Worm (Caenorhabditis elegans) whole organism, mixed stage, embryonic: Measurements from ENCODE around the gene W03C9.2.
A peak's percentile ranks its signal among the peaks of the same experiment; 100 is the strongest.

Source experiments
- M03D4.4 ChIP-seq: sonication (generic microtip); optimal IDR thresholded peaks from 2 replicates; lab custom pipeline; 2017; ENCODE audit warnings: mild to moderate bottlenecking, missing genetic modification characterization, missing compliant biosample characterization
- bed-3 ChIP-seq: fragments of 200-800 bp; sonication (Bioruptor generic); optimal IDR thresholded peaks from 3 replicates; lab custom pipeline; 2018; ENCODE audit warnings: mild to moderate bottlenecking, missing genetic modification characterization, moderate library complexity, missing compliant biosample characterization
- blmp-1 ChIP-seq: fragments of 150-350 bp; optimal IDR thresholded peaks from 2 replicates; lab custom pipeline; 2014; ENCODE audit warnings: missing biosample characterization, missing genetic modification characterization
- ceh-39 ChIP-seq: fragments of 150-350 bp; optimal IDR thresholded peaks from 2 replicates; lab custom pipeline; 2014; ENCODE audit warnings: missing biosample characterization, missing genetic modification characterization
- ceh-43 ChIP-seq: fragments of 200-800 bp; sonication (Bioruptor generic); optimal IDR thresholded peaks from 2 replicates; lab custom pipeline; 2018; ENCODE audit warnings: mild to moderate bottlenecking, missing genetic modification characterization, moderate library complexity, missing compliant biosample characterization
- ceh-83 ChIP-seq: fragments of 200-800 bp; sonication (Bioruptor generic); optimal IDR thresholded peaks from 2 replicates; lab custom pipeline; 2018; ENCODE audit warnings: mild to moderate bottlenecking, missing genetic modification characterization, missing compliant biosample characterization
- ces-1 ChIP-seq: fragments of 150-350 bp; optimal IDR thresholded peaks from 2 replicates; lab custom pipeline; 2014; ENCODE audit warnings: missing biosample characterization, missing genetic modification reagents, missing genetic modification characterization
- cnd-1 ChIP-seq: fragments of 200-800 bp; sonication (Bioruptor generic); optimal IDR thresholded peaks from 2 replicates; lab custom pipeline; 2018; ENCODE audit warnings: mild to moderate bottlenecking, missing genetic modification characterization, missing compliant biosample characterization
- drap-1 ChIP-seq: fragments of 200-800 bp; sonication (Bioruptor generic); optimal IDR thresholded peaks from 3 replicates; lab custom pipeline; 2018; ENCODE audit warnings: mild to moderate bottlenecking, missing genetic modification characterization, missing compliant biosample characterization
- elt-1 ChIP-seq: sonication (generic microtip); optimal IDR thresholded peaks from 2 replicates; lab custom pipeline; 2017; ENCODE audit warnings: missing genetic modification characterization, mild to moderate bottlenecking, missing compliant biosample characterization, antibody characterized with exemption, moderate library complexity, borderline replicate concordance; ENCODE audit not compliant: insufficient read depth
- elt-3 ChIP-seq: fragments of 150-350 bp; optimal IDR thresholded peaks from 2 replicates; lab custom pipeline; 2014; ENCODE audit warnings: missing biosample characterization, missing genetic modification characterization
- flh-1 ChIP-seq: fragments of 200-800 bp; sonication (Bioruptor generic); optimal IDR thresholded peaks from 2 replicates; lab custom pipeline; 2018; ENCODE audit warnings: mild to moderate bottlenecking, missing genetic modification characterization, moderate library complexity, missing compliant biosample characterization
- ham-2 ChIP-seq: fragments of 200-800 bp; sonication (Bioruptor generic); optimal IDR thresholded peaks from 2 replicates; lab custom pipeline; 2018; ENCODE audit warnings: mild to moderate bottlenecking, missing genetic modification characterization, missing compliant biosample characterization
- hlh-1 ChIP-seq: fragments of 150-350 bp; optimal IDR thresholded peaks from 2 replicates; lab custom pipeline; 2014; ENCODE audit warnings: missing biosample characterization, missing genetic modification reagents, missing genetic modification characterization
- lin-13 ChIP-seq: fragments of 150-350 bp; optimal IDR thresholded peaks from 2 replicates; lab custom pipeline; 2014; ENCODE audit warnings: missing biosample characterization, missing genetic modification characterization
- lin-32 ChIP-seq: fragments of 200-800 bp; sonication (Bioruptor generic); optimal IDR thresholded peaks from 2 replicates; lab custom pipeline; 2018; ENCODE audit warnings: mild to moderate bottlenecking, missing genetic modification characterization, missing compliant biosample characterization
- lsy-2 ChIP-seq: fragments of 150-350 bp; optimal IDR thresholded peaks from 2 replicates; lab custom pipeline; 2014; ENCODE audit warnings: missing biosample characterization, missing genetic modification characterization
- mab-5 ChIP-seq: fragments of 150-350 bp; optimal IDR thresholded peaks from 2 replicates; lab custom pipeline; 2014; ENCODE audit warnings: missing biosample characterization, missing genetic modification characterization
- mep-1 ChIP-seq: fragments of 150-350 bp; optimal IDR thresholded peaks from 2 replicates; lab custom pipeline; 2017; ENCODE audit warnings: missing biosample characterization, missing genetic modification reagents, missing genetic modification characterization, inconsistent platforms
- mls-2 ChIP-seq: sonication (generic microtip); optimal IDR thresholded peaks from 2 replicates; lab custom pipeline; 2016; ENCODE audit warnings: mild to moderate bottlenecking, missing genetic modification characterization, moderate library complexity, missing compliant biosample characterization
- nhr-12 ChIP-seq: fragments of 150-350 bp; optimal IDR thresholded peaks from 2 replicates; lab custom pipeline; 2014; ENCODE audit warnings: missing biosample characterization, missing genetic modification characterization
- nhr-2 ChIP-seq: fragments of 150-350 bp; optimal IDR thresholded peaks from 2 replicates; lab custom pipeline; 2014; ENCODE audit warnings: missing biosample characterization, missing genetic modification characterization
- nhr-237 ChIP-seq: fragments of 150-350 bp; optimal IDR thresholded peaks from 2 replicates; lab custom pipeline; 2014; ENCODE audit warnings: missing biosample characterization, missing genetic modification characterization
- nhr-28 ChIP-seq: fragments of 150-350 bp; optimal IDR thresholded peaks from 2 replicates; lab custom pipeline; 2014; ENCODE audit warnings: missing biosample characterization, missing genetic modification characterization
- nhr-76 ChIP-seq: sonication (generic microtip); optimal IDR thresholded peaks from 2 replicates; lab custom pipeline; 2017; ENCODE audit warnings: missing biosample characterization, missing genetic modification characterization
- pha-4 ChIP-seq: fragments of 150-350 bp; optimal IDR thresholded peaks from 2 replicates; lab custom pipeline; 2018; ENCODE audit warnings: missing biosample characterization, missing genetic modification reagents, missing genetic modification characterization
- sem-2 ChIP-seq: fragments of 200-800 bp; sonication (Bioruptor generic); optimal IDR thresholded peaks from 2 replicates; lab custom pipeline; 2018; ENCODE audit warnings: mild to moderate bottlenecking, missing genetic modification characterization, missing compliant biosample characterization
- snpc-4 ChIP-seq: fragments of 150-350 bp; optimal IDR thresholded peaks from 2 replicates; lab custom pipeline; 2014; ENCODE audit warnings: missing biosample characterization, missing genetic modification characterization
- sptf-1 ChIP-seq: sonication (generic microtip); optimal IDR thresholded peaks from 2 replicates; lab custom pipeline; 2017; ENCODE audit warnings: mild to moderate bottlenecking, missing genetic modification characterization, moderate library complexity, missing compliant biosample characterization
- tbx-8 ChIP-seq: fragments of 200-800 bp; sonication (Bioruptor generic); optimal IDR thresholded peaks from 2 replicates; lab custom pipeline; 2018; ENCODE audit warnings: mild to moderate bottlenecking, missing genetic modification characterization, moderate library complexity, missing compliant biosample characterization
- unc-120 ChIP-seq: sonication (generic microtip); optimal IDR thresholded peaks from 2 replicates; lab custom pipeline; 2017; ENCODE audit warnings: missing genetic modification characterization, missing compliant biosample characterization; ENCODE audit not compliant: poor library complexity, severe bottlenecking
- unc-39 ChIP-seq: fragments of 150-350 bp; optimal IDR thresholded peaks from 2 replicates; lab custom pipeline; 2014; ENCODE audit warnings: missing biosample characterization, missing genetic modification characterization
- unc-62 ChIP-seq: fragments of 150-350 bp; optimal IDR thresholded peaks from 2 replicates; lab custom pipeline; 2014; ENCODE audit warnings: missing biosample characterization, missing genetic modification reagents, missing genetic modification characterization
- zip-8 ChIP-seq: fragments of 150-350 bp; optimal IDR thresholded peaks from 2 replicates; lab custom pipeline; 2014; ENCODE audit warnings: missing biosample characterization, missing genetic modification characterization
- ztf-11 ChIP-seq: fragments of 150-350 bp; optimal IDR thresholded peaks from 2 replicates; lab custom pipeline; 2014; ENCODE audit warnings: missing biosample characterization, missing genetic modification characterization

W03C9.2 gene

ce11 chrII:11980110-11980509 lies 17.9 kb downstream of the W03C9.2 start:
- TF ChIP-seq flh-1 (GFP tag; lab: Kevin White, UChicago) (no peak), snpc-4 (tag; lab: Kevin White, UChicago) (no peak), unc-39 (tag; lab: Kevin White, UChicago) (no peak), tbx-8 (GFP tag; lab: Kevin White, UChicago) (no peak), ham-2 (peak; percentile 33), M03D4.4 (tag; lab: Kevin White, UChicago) (no peak), cnd-1 (tag; lab: Kevin White, UChicago) (no peak), lin-13 (peak; percentile 83), lin-32 (GFP tag; lab: Kevin White, UChicago) (no peak), nhr-12 (no peak), nhr-28 (tag; lab: Kevin White, UChicago) (no peak), elt-1 (tag; lab: Kevin White, UChicago) (no peak), mls-2 (no peak), hlh-1 (tag; lab: Kevin White, UChicago) (no peak), elt-3 (no peak), mab-5 (tag; lab: Kevin White, UChicago) (no peak), unc-120 (tag; lab: Kevin White, UChicago) (no peak), ceh-83 (GFP tag; lab: Kevin White, UChicago) (no peak), ztf-11 (tag; lab: Kevin White, UChicago) (no peak), nhr-76 (tag; lab: Kevin White, UChicago) (no peak), drap-1 (GFP tag; lab: Kevin White, UChicago) (no peak), blmp-1 (no peak), sptf-1 (tag; lab: Kevin White, UChicago) (peak; percentile 55), pha-4 (tag; lab: Kevin White, UChicago) (peak; percentile 60), lsy-2 (tag; lab: Kevin White, UChicago) (peak; percentile 80), unc-62 (peak; percentile 31), ceh-43 (GFP tag; lab: Kevin White, UChicago) (peak; percentile 22), sem-2 (GFP tag; lab: Kevin White, UChicago) (no peak), ceh-39 (tag; lab: Kevin White, UChicago) (no peak), bed-3 (GFP tag; lab: Kevin White, UChicago) (peak; percentile 6), nhr-237 (tag; lab: Kevin White, UChicago) (peak; percentile 68), ces-1 (GFP tag; lab: Kevin White, UChicago) (peak; percentile 98), nhr-2 (tag; lab: Kevin White, UChicago) (peak; percentile 43), zip-8 (tag; lab: Kevin White, UChicago) (no peak), mep-1 (peak; percentile 67)

ce11 chrII:11988724-11989123 lies 26.6 kb downstream of the W03C9.2 start, which contains the start of gene Y17G7B.3:
Gene Y17G7B.3, plus strand, starts transcription at chrII:11989024.
- no peak for TF ChIP-seq unc-120 (tag; lab: Kevin White, UChicago)
- no peak for TF ChIP-seq nhr-237 (tag; lab: Kevin White, UChicago)
- TF ChIP-seq lsy-2 (tag; lab: Kevin White, UChicago), result no peak
- TF ChIP-seq sptf-1 (tag; lab: Kevin White, UChicago), result no peak

ce11 chrII:11992701-11993100 lies 30.5 kb downstream of the W03C9.2 start, which contains the start of gene dhps-1:
Gene dhps-1, plus strand, starts transcription at chrII:11993001.
- no peak for TF ChIP-seq ceh-83 (GFP tag; lab: Kevin White, UChicago)
- TF ChIP-seq ztf-11 (tag; lab: Kevin White, UChicago), result no peak
- TF ChIP-seq, all 35 proteins: peak for 0

- no peak for TF ChIP-seq unc-62
- TF ChIP-seq ztf-11 (tag; lab: Kevin White, UChicago), result no peak
- TF ChIP-seq mab-5 (tag; lab: Kevin White, UChicago), result no peak
- TF ChIP-seq flh-1 (GFP tag; lab: Kevin White, UChicago), result no peak
- no peak for TF ChIP-seq zip-8 (tag; lab: Kevin White, UChicago)
- no peak for TF ChIP-seq drap-1 (GFP tag; lab: Kevin White, UChicago)
- no peak for TF ChIP-seq pha-4 (tag; lab: Kevin White, UChicago)
- no peak for TF ChIP-seq lin-32 (GFP tag; lab: Kevin White, UChicago)
- TF ChIP-seq, all 35 proteins: peak for 0
Observed at ce11 chrII:11994940-11995339, 32.8 kb downstream of the W03C9.2 start.
